Worm (Caenorhabditis elegans): ENCODE results near the gene sri-21.

The sri-21 gene

ce11 chrV:3551765-3552164 is 2.1 kb downstream of the sri-21 start, which contains the start of gene grl-28:
grl-28 (minus strand) TSS chrV:3551865.
- TF ChIP-seq C34F6.9 (tag; optimal IDR thresholded peaks at IDR 0.05), result no peak
- no peak for TF ChIP-seq nhr-77 (tag; optimal IDR thresholded peaks at IDR 0.05)
- TF ChIP-seq nhr-6 (tag; optimal IDR thresholded peaks at IDR 0.05), result no peak
- no peak for TF ChIP-seq nhr-129 (tag; optimal IDR thresholded peaks at IDR 0.05)
- no peak for TF ChIP-seq aly-2 (tag; optimal IDR thresholded peaks at IDR 0.05)
- no peak for TF ChIP-seq ztf-11 (tag; optimal IDR thresholded peaks at IDR 0.05)
- TF ChIP-seq sem-4 (tag; optimal IDR thresholded peaks at IDR 0.05), result no peak
- no peak for TF ChIP-seq sma-3 (GFP tag; optimal IDR thresholded peaks at IDR 0.05)
- no peak for TF ChIP-seq lin-13 (GFP tag; optimal IDR thresholded peaks at IDR 0.05)
- no peak for TF ChIP-seq fos-1 (tag; optimal IDR thresholded peaks at IDR 0.05)
- no peak for TF ChIP-seq mbf-1 (tag; optimal IDR thresholded peaks at IDR 0.05)
- TF ChIP-seq nhr-21 (tag; optimal IDR thresholded peaks at IDR 0.05), result no peak
- no peak for TF ChIP-seq ztf-1 (GFP tag; conservative IDR thresholded peaks at IDR 0.05)
- no peak for TF ChIP-seq nhr-237 (tag; optimal IDR thresholded peaks at IDR 0.05)
- no peak for TF ChIP-seq F13H6.1 (tag; optimal IDR thresholded peaks at IDR 0.05)
- TF ChIP-seq nhr-11 (tag; optimal IDR thresholded peaks at IDR 0.05), result no peak

ce11 chrV:3552740-3553469 is 3.3 kb downstream of the sri-21 start, which contains the start of gene T24A6.20:
T24A6.20 (plus strand) TSS chrV:3553134.
- TF ChIP-seq snpc-4 (tag; optimal IDR thresholded peaks at IDR 0.05) (no peak), nhr-25 (tag; optimal IDR thresholded peaks at IDR 0.05) (no peak), mbf-1 (tag; optimal IDR thresholded peaks at IDR 0.05) (no peak), nhr-77 (tag; optimal IDR thresholded peaks at IDR 0.05) (no peak), skn-1 (tag; optimal IDR thresholded peaks at IDR 0.05) (no peak), elt-3 (tag; optimal IDR thresholded peaks at IDR 0.05) (no peak), Y55F3AM.14 (GFP tag; optimal IDR thresholded peaks at IDR 0.05) (no peak), blmp-1 (tag; optimal IDR thresholded peaks at IDR 0.05; ENCODE audit: insufficient read depth) (no peak), aly-2 (tag; optimal IDR thresholded peaks at IDR 0.05) (no peak), lin-11 (tag; optimal IDR thresholded peaks at IDR 0.05) (no peak), crh-2 (tag; optimal IDR thresholded peaks at IDR 0.05) (no peak), lin-13 (GFP tag; optimal IDR thresholded peaks at IDR 0.05) (no peak), zag-1 (tag; optimal IDR thresholded peaks at IDR 0.05) (no peak)

- TF ChIP-seq sem-4 (tag; optimal IDR thresholded peaks at IDR 0.05) (no peak), aly-2 (tag; optimal IDR thresholded peaks at IDR 0.05) (no peak), ztf-4 (tag; optimal IDR thresholded peaks at IDR 0.05) (no peak), C34F6.9 (tag; optimal IDR thresholded peaks at IDR 0.05) (no peak), ztf-1 (GFP tag; conservative IDR thresholded peaks at IDR 0.05) (no peak), elt-3 (tag; optimal IDR thresholded peaks at IDR 0.05) (no peak), nhr-25 (tag; optimal IDR thresholded peaks at IDR 0.05) (no peak), mab-5 (tag; optimal IDR thresholded peaks at IDR 0.05) (no peak), elt-1 (tag; optimal IDR thresholded peaks at IDR 0.05) (no peak), Y55F3AM.14 (GFP tag; optimal IDR thresholded peaks at IDR 0.05) (no peak), lin-39 (tag; optimal IDR thresholded peaks at IDR 0.05) (no peak), nhr-23 (tag; optimal IDR thresholded peaks at IDR 0.05) (no peak), sma-9 (GFP tag; optimal IDR thresholded peaks at IDR 0.05) (no peak), sma-9 (tag; optimal IDR thresholded peaks at IDR 0.05) (no peak), ceh-16 (tag; optimal IDR thresholded peaks at IDR 0.05) (no peak), dmd-4 (tag; optimal IDR thresholded peaks at IDR 0.05) (no peak), zag-1 (tag; optimal IDR thresholded peaks at IDR 0.05) (no peak), ama-1 (optimal IDR thresholded peaks at IDR 0.05) (no peak), nhr-11 (tag; optimal IDR thresholded peaks at IDR 0.05) (no peak)
These were observed 5.2 kb downstream of the sri-21 start, which contains the start of gene grl-29 for ce11 chrV:3554869-3555268. grl-29 (minus strand) TSS chrV:3555236.

- TF ChIP-seq ztf-11 (tag; optimal IDR thresholded peaks at IDR 0.05) (no peak), lin-11 (tag; optimal IDR thresholded peaks at IDR 0.05) (no peak), gmeb-1 (tag; optimal IDR thresholded peaks at IDR 0.05) (no peak), elt-1 (tag; optimal IDR thresholded peaks at IDR 0.05) (no peak), ceh-16 (tag; optimal IDR thresholded peaks at IDR 0.05) (no peak), nhr-6 (tag; optimal IDR thresholded peaks at IDR 0.05) (no peak), Y55F3AM.14 (GFP tag; optimal IDR thresholded peaks at IDR 0.05) (no peak), mdl-1 (tag; optimal IDR thresholded peaks at IDR 0.05) (no peak), nhr-25 (tag; optimal IDR thresholded peaks at IDR 0.05) (no peak), unc-39 (tag; optimal IDR thresholded peaks at IDR 0.05) (no peak)
These were observed 6.3 kb downstream of the sri-21 start, which contains the start of gene grl-30 for ce11 chrV:3555986-3556385. grl-30 (plus strand) TSS chrV:3556286.
